Worm (Caenorhabditis elegans): ENCODE data around the gene sbt-1.

Gene sbt-1

ce11 chrV:20866406-20866805 is 37.7 kb upstream of the sbt-1 start (continued):
- TF ChIP-seq unc-62 (GFP tag; optimal IDR thresholded peaks at IDR 0.05 in 1 of 2) (no peak), unc-62 (tag; optimal IDR thresholded peaks at IDR 0.05) (no peak), F44E2.7 (GFP tag; IDR thresholded peaks at IDR 0.05) (no peak), nhr-28 (tag; optimal IDR thresholded peaks at IDR 0.05) (peak; percentile 18), saeg-2 (GFP tag; IDR thresholded peaks at IDR 0.05) (no peak), pha-4 (GFP tag; IDR thresholded peaks at IDR 0.05) (no peak), pha-4 (tag; optimal IDR thresholded peaks at IDR 0.05) (no peak), T20F7.1 (GFP tag; optimal IDR thresholded peaks at IDR 0.05) (peak; percentile 48), snpc-4 (tag; optimal IDR thresholded peaks at IDR 0.05) (no peak), ceh-82 (tag; optimal IDR thresholded peaks at IDR 0.05) (no peak), mdl-1 (tag; optimal IDR thresholded peaks at IDR 0.05) (no peak), F37D6.2 (tag; optimal IDR thresholded peaks at IDR 0.05) (no peak), R02D3.7 (tag; optimal IDR thresholded peaks at IDR 0.05) (no peak), ceh-32 (tag; optimal IDR thresholded peaks at IDR 0.05; ENCODE audit: poor library complexity) (no peak), nhr-111 (GFP tag; optimal IDR thresholded peaks at IDR 0.05) (no peak), lin-39 (tag; optimal IDR thresholded peaks at IDR 0.05) (no peak), ceh-28 (tag; optimal IDR thresholded peaks at IDR 0.05) (no peak), mxl-3 (GFP tag; optimal IDR thresholded peaks at IDR 0.05) (no peak), ctbp-1 (GFP tag; IDR thresholded peaks at IDR 0.05) (no peak)

- TF ChIP-seq aha-1 (tag): peak; percentile 67
- TF ChIP-seq lin-15B (tag; optimal IDR thresholded peaks at IDR 0.05): no peak
- no peak for TF ChIP-seq nhr-25 (tag; optimal IDR thresholded peaks at IDR 0.05; ENCODE audit: borderline replicate concordance, insufficient read depth)
Measured at ce11 chrV:20862681-20863080, 34.0 kb upstream of the sbt-1 start, which contains the start of gene twk-35. TSS of gene twk-35 (plus strand) at chrV:20862981.

DNA sequence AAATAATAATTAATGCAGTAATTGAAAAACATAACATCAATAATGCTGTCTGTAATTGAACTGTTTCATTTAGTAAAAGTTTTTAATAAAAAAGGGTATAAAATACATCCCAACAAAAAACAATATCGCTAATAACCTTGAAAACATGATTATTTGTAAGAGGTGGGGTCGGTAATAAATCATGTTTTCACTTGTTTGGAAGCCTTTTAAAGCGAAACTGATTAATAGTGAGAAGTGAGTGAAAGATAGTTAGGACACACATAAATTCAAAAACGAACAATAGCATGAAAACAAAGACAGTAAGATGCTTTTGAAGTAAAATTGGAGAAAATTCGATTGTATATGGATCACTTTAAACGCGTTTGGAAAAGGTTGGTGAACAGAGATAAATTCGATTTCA is 32.4 kb upstream of the sbt-1 start, which contains the start of gene try-4:
try-4 (minus strand) TSS at position 74 of the 400 bp plus-strand sequence.
- TF ChIP-seq nhr-77 (tag; optimal IDR thresholded peaks at IDR 0.05) (no peak), daf-8 (GFP tag; IDR thresholded peaks at IDR 0.05) (no peak), unc-62 (GFP tag; optimal IDR thresholded peaks at IDR 0.05 in 1 of 2) (peak in 1 of 2 experiments; percentile 97), unc-62 (tag; optimal IDR thresholded peaks at IDR 0.05) (no peak), nhr-28 (tag; optimal IDR thresholded peaks at IDR 0.05) (peak; percentile 10), pha-4 (GFP tag; IDR thresholded peaks at IDR 0.05) (no peak), pha-4 (tag; optimal IDR thresholded peaks at IDR 0.05) (no peak)

ce11 chrV:20853581-20854161 is 25.0 kb upstream of the sbt-1 start, which contains the start of gene F31D4.5:
TSS of gene F31D4.5 (plus strand) at chrV:20854071.
- no peak for TF ChIP-seq hif-1 (tag; optimal IDR thresholded peaks at IDR 0.05)
- no peak for TF ChIP-seq ama-1 (optimal IDR thresholded peaks at IDR 0.05)
- peak in 1 of 2 experiments; percentile 81 for TF ChIP-seq unc-62 (GFP tag; optimal IDR thresholded peaks at IDR 0.05 in 1 of 2)
- no peak for TF ChIP-seq unc-62 (tag; optimal IDR thresholded peaks at IDR 0.05)
- TF ChIP-seq dve-1 (tag; optimal IDR thresholded peaks at IDR 0.05; ENCODE audit: insufficient read depth): no peak
- no peak for TF ChIP-seq R02D3.7 (tag; optimal IDR thresholded peaks at IDR 0.05)
- TF ChIP-seq ztf-11 (tag; optimal IDR thresholded peaks at IDR 0.05): no peak
- no peak for TF ChIP-seq lin-38 (GFP tag; IDR thresholded peaks at IDR 0.05)
- no peak for TF ChIP-seq ceh-44 (GFP tag; IDR thresholded peaks at IDR 0.05)
- TF ChIP-seq daf-16 (GFP tag; optimal IDR thresholded peaks at IDR 0.05): no peak
- peak; percentile 56 for TF ChIP-seq daf-16 (tag; optimal IDR thresholded peaks at IDR 0.05)
- TF ChIP-seq Y75B8A.6 (GFP tag; IDR thresholded peaks at IDR 0.05): no peak
- no peak for TF ChIP-seq ztf-7 (tag; optimal IDR thresholded peaks at IDR 0.05)
